Fruit fly (Drosophila melanogaster) whole organism, prepupa: Measurements from ENCODE around the gene CRIF.

Experiments
- CG10631 ChIP-seq: fragments of 200-800 bp; sonication (Bioruptor generic); optimal IDR thresholded peaks from 2 replicates; lab custom pipeline; 2016; ENCODE audit warnings: missing biosample characterization, missing genetic modification characterization
- CG15336 ChIP-seq: fragments of 200-800 bp; sonication (Bioruptor generic); IDR thresholded peaks from 2 replicates; pipeline ENCODE4 v1.3.6; 2022; ENCODE audit warnings: missing biosample characterization, missing genetic modification characterization
- CG16779 ChIP-seq: fragments of 200-800 bp; sonication (Bioruptor generic); optimal IDR thresholded peaks from 3 replicates; lab custom pipeline; 2017; ENCODE audit warnings: missing biosample characterization, mild to moderate bottlenecking, missing genetic modification characterization
- CG6276 ChIP-seq: fragments of 200-800 bp; sonication (Bioruptor generic); optimal IDR thresholded peaks from 2 replicates; lab custom pipeline; 2017; ENCODE audit warnings: missing biosample characterization, mild to moderate bottlenecking, missing genetic modification characterization
- CG8119 ChIP-seq: fragments of 200-800 bp; sonication (Bioruptor generic); IDR thresholded peaks from 3 replicates; pipeline ENCODE4 v1.3.6; 2022; ENCODE audit warnings: missing biosample characterization, missing genetic modification characterization
- CG8632 ChIP-seq: fragments of 200-800 bp; sonication (Bioruptor generic); optimal IDR thresholded peaks from 3 replicates; lab custom pipeline; 2016; ENCODE audit warnings: missing biosample characterization, missing genetic modification characterization
- Ets21C ChIP-seq: fragments of 200-800 bp; sonication (Bioruptor generic); optimal IDR thresholded peaks from 3 replicates; lab custom pipeline; 2016; ENCODE audit warnings: missing biosample characterization, missing genetic modification characterization
- Gug ChIP-seq: fragments of 200-800 bp; sonication (Bioruptor generic); IDR thresholded peaks from 2 replicates; pipeline ENCODE4 v1.3.6; 2022; ENCODE audit warnings: missing biosample characterization, missing genetic modification characterization
- Hr38 ChIP-seq: sonication (Bioruptor generic); optimal IDR thresholded peaks from 2 replicates; lab custom pipeline; 2016; ENCODE audit warnings: missing biosample characterization, missing genetic modification characterization
- Hr39 ChIP-seq: fragments of 200-800 bp; sonication (Bioruptor generic); optimal IDR thresholded peaks from 2 replicates; lab custom pipeline; 2016; ENCODE audit warnings: missing biosample characterization, missing genetic modification characterization
- Hr4 ChIP-seq: fragments of 200-800 bp; sonication (Bioruptor generic); optimal IDR thresholded peaks from 3 replicates; lab custom pipeline; 2016; ENCODE audit warnings: missing biosample characterization, missing genetic modification characterization
- OdsH ChIP-seq: fragments of 200-800 bp; sonication (Bioruptor generic); optimal IDR thresholded peaks from 3 replicates; lab custom pipeline; 2016; ENCODE audit warnings: missing biosample characterization, missing genetic modification characterization
- Sox102F ChIP-seq: fragments of 200-800 bp; sonication (Bioruptor generic); optimal IDR thresholded peaks from 2 replicates; lab custom pipeline; 2016; ENCODE audit warnings: missing biosample characterization, mild to moderate bottlenecking, missing genetic modification characterization
- cyc ChIP-seq: fragments of 200-800 bp; sonication (Bioruptor generic); optimal IDR thresholded peaks from 3 replicates; lab custom pipeline; 2016; ENCODE audit warnings: missing biosample characterization, missing genetic modification characterization
- fkh ChIP-seq: fragments of 200-800 bp; sonication (Bioruptor generic); optimal IDR thresholded peaks from 3 replicates; lab custom pipeline; 2017; ENCODE audit warnings: missing biosample characterization, mild to moderate bottlenecking, missing genetic modification characterization, moderate library complexity
- lz ChIP-seq: fragments of 200-800 bp; sonication (Bioruptor generic); optimal IDR thresholded peaks from 3 replicates; lab custom pipeline; 2016; ENCODE audit warnings: missing biosample characterization, missing genetic modification characterization
- pdm3 ChIP-seq: fragments of 200-800 bp; sonication (Bioruptor generic); optimal IDR thresholded peaks from 3 replicates; lab custom pipeline; 2016; ENCODE audit warnings: missing biosample characterization, missing genetic modification characterization

The CRIF gene

dm6 chr3L:21518345-21518744 lies 50.4 kb downstream of the CRIF start:
- TF ChIP-seq CG10631 (GFP tag; lab: Kevin White, UChicago): no peak
- no peak for TF ChIP-seq CG16779 (tag; lab: Kevin White, UChicago)
- TF ChIP-seq lz (GFP tag; lab: Kevin White, UChicago): no peak
- TF ChIP-seq Hr38 (GFP tag; lab: Kevin White, UChicago): no peak
- no peak for TF ChIP-seq pdm3 (GFP tag; lab: Kevin White, UChicago)
- TF ChIP-seq Gug (GFP tag; lab: Robert Waterston, UW): no peak
- no peak for TF ChIP-seq OdsH (GFP tag; lab: Kevin White, UChicago)
- no peak for TF ChIP-seq CG8119
- no peak for TF ChIP-seq CG8632
- TF ChIP-seq CG6276 (GFP tag; lab: Kevin White, UChicago): no peak
- TF ChIP-seq Hr39 (GFP tag; lab: Kevin White, UChicago): no peak
- TF ChIP-seq Hr4 (GFP tag; lab: Kevin White, UChicago): no peak
- TF ChIP-seq Sox102F (GFP tag; lab: Kevin White, UChicago): no peak
- no peak for TF ChIP-seq CG15336 (GFP tag; lab: Robert Waterston, UW)
- TF ChIP-seq Ets21C (GFP tag; lab: Kevin White, UChicago): no peak
- no peak for TF ChIP-seq fkh
- TF ChIP-seq cyc (GFP tag; lab: Kevin White, UChicago): no peak
